Worm (Caenorhabditis elegans) whole organism, young adult: ENCODE data around the gene R01H2.4.

Source experiments
- C06A6.2 ChIP-seq: fragments of 200-800 bp; sonication (Bioruptor generic); conservative IDR thresholded peaks from 2 replicates; pipeline ENCODE4 v1.3.6; 2022; ENCODE audit warnings: missing genetic modification characterization, missing compliant biosample characterization
- C17E4.6 ChIP-seq: fragments of 200-800 bp; sonication (Bioruptor generic); IDR thresholded peaks from 2 replicates; pipeline ENCODE4 v1.3.6; 2022; ENCODE audit warnings: missing genetic modification reagents, missing genetic modification characterization, missing compliant biosample characterization
- D2030.7 ChIP-seq: fragments of 200-800 bp; sonication (Bioruptor generic); IDR thresholded peaks from 2 replicates; pipeline ENCODE4 v1.3.6; 2022; ENCODE audit warnings: missing genetic modification reagents, missing genetic modification characterization, missing compliant biosample characterization
- F10E7.11 ChIP-seq: sonication (generic microtip); optimal IDR thresholded peaks from 2 replicates; lab custom pipeline; 2017; ENCODE audit warnings: mild to moderate bottlenecking, missing genetic modification characterization, moderate library complexity, missing compliant biosample characterization
- F49E8.2 ChIP-seq: sonication (generic microtip); optimal IDR thresholded peaks from 3 replicates; lab custom pipeline; 2017; ENCODE audit warnings: missing genetic modification characterization, mild to moderate bottlenecking, missing compliant biosample characterization, antibody characterized with exemption, moderate library complexity; ENCODE audit not compliant: insufficient read depth
- F55B11.4 ChIP-seq: sonication (generic microtip); optimal IDR thresholded peaks from 2 replicates; lab custom pipeline; 2016; ENCODE audit warnings: missing compliant biosample characterization, missing genetic modification characterization, borderline replicate concordance; ENCODE audit not compliant: insufficient read depth
- F57C9.4 ChIP-seq: sonication (generic microtip); optimal IDR thresholded peaks from 2 replicates; lab custom pipeline; 2017; ENCODE audit warnings: mild to moderate bottlenecking, missing genetic modification characterization, missing compliant biosample characterization
- Y53G8AR.9 ChIP-seq: fragments of 200-800 bp; sonication (Bioruptor generic); conservative IDR thresholded peaks from 2 replicates; pipeline ENCODE4 v1.3.6; 2022; ENCODE audit warnings: missing genetic modification reagents, missing genetic modification characterization, missing compliant biosample characterization
- attf-5 ChIP-seq: fragments of 200-800 bp; sonication (Bioruptor generic); optimal IDR thresholded peaks from 2 replicates; lab custom pipeline; 2018; ENCODE audit warnings: mild to moderate bottlenecking, missing genetic modification characterization, missing compliant biosample characterization
- ceh-100 ChIP-seq: fragments of 200-800 bp; sonication (Bioruptor generic); IDR thresholded peaks from 2 replicates; pipeline ENCODE4 v1.3.6; 2022; ENCODE audit warnings: missing genetic modification reagents, missing genetic modification characterization, missing compliant biosample characterization
- dpl-1 ChIP-seq: fragments of 150-350 bp; optimal IDR thresholded peaks from 2 replicates; lab custom pipeline; 2014; ENCODE audit warnings: missing biosample characterization, missing genetic modification reagents, missing genetic modification characterization
- efl-1 ChIP-seq: fragments of 150-350 bp; optimal IDR thresholded peaks from 2 replicates; lab custom pipeline; 2014; ENCODE audit warnings: missing biosample characterization, missing genetic modification reagents, missing genetic modification characterization
- lin-35 ChIP-seq, 3 experiments: fragments of 150-350 bp in 2 of 3; sonication (generic microtip) in 1 of 3; optimal IDR thresholded peaks; 2 replicates each; lab custom pipeline; 2014 to 2018; ENCODE audit warnings: missing biosample characterization in 3 of 3, missing genetic modification characterization in 3 of 3, missing genetic modification reagents in 3 of 3
- lin-54 ChIP-seq: fragments of 200-800 bp; sonication (Bioruptor generic); optimal IDR thresholded peaks from 2 replicates; lab custom pipeline; 2018; ENCODE audit warnings: mild to moderate bottlenecking, missing genetic modification characterization, missing compliant biosample characterization
- lsy-27 ChIP-seq: sonication (generic microtip); optimal IDR thresholded peaks from 2 replicates; lab custom pipeline; 2017; ENCODE audit warnings: missing genetic modification characterization, mild to moderate bottlenecking, missing compliant biosample characterization, antibody characterized with exemption, missing genotype, borderline replicate concordance; ENCODE audit not compliant: insufficient read depth
- mcd-1 ChIP-seq: fragments of 200-800 bp; sonication (Bioruptor generic); IDR thresholded peaks from 2 replicates; pipeline ENCODE4 v1.3.6; 2022; ENCODE audit warnings: missing genetic modification reagents, missing genetic modification characterization, missing compliant biosample characterization
- mxl-1 ChIP-seq: sonication (generic microtip); optimal IDR thresholded peaks from 2 replicates; lab custom pipeline; 2016; ENCODE audit warnings: missing genetic modification characterization, missing compliant biosample characterization
- nfya-1 ChIP-seq: sonication (generic microtip); optimal IDR thresholded peaks from 2 replicates; lab custom pipeline; 2017; ENCODE audit warnings: antibody characterized with exemption, missing compliant biosample characterization, missing genetic modification characterization, borderline replicate concordance; ENCODE audit not compliant: insufficient read depth
- nhr-90 ChIP-seq: sonication (generic microtip); optimal IDR thresholded peaks from 2 replicates; lab custom pipeline; 2016; ENCODE audit warnings: missing genotype, mild to moderate bottlenecking, missing genetic modification characterization, missing compliant biosample characterization
- pbrm-1 ChIP-seq: fragments of 200-800 bp; sonication (Bioruptor generic); IDR thresholded peaks from 2 replicates; pipeline ENCODE4 v1.3.6; 2022; ENCODE audit warnings: missing genetic modification reagents, missing genetic modification characterization, missing compliant biosample characterization
- rpc-1 ChIP-seq, 2 experiments: fragments of 150-350 bp in 1 of 2; sonication (generic microtip) in 1 of 2; optimal IDR thresholded peaks; 2 replicates each; lab custom pipeline; 2014 to 2018; ENCODE audit warnings: missing biosample characterization in 1 of 2, missing genetic modification characterization in 1 of 2, missing genetic modification reagents in 1 of 2, missing genotype in 1 of 2
- tbx-9 ChIP-seq: sonication (generic microtip); optimal IDR thresholded peaks from 2 replicates; lab custom pipeline; 2016; ENCODE audit warnings: borderline replicate concordance, missing genetic modification characterization, inconsistent platforms, missing compliant biosample characterization
- tlf-1 ChIP-seq: fragments of 200-800 bp; sonication (Bioruptor generic); optimal IDR thresholded peaks from 2 replicates; lab custom pipeline; 2018; ENCODE audit warnings: mild to moderate bottlenecking, missing genetic modification characterization, missing compliant biosample characterization
- unc-130 ChIP-seq: sonication (generic microtip); optimal IDR thresholded peaks from 2 replicates; lab custom pipeline; 2016; ENCODE audit warnings: missing genetic modification reagents, missing genetic modification characterization, missing compliant biosample characterization
- zfh-2 ChIP-seq: fragments of 200-800 bp; sonication (Bioruptor generic); conservative IDR thresholded peaks from 2 replicates; pipeline ENCODE4 v1.3.6; 2022; ENCODE audit warnings: missing genetic modification reagents, missing genetic modification characterization, missing compliant biosample characterization
- ztf-25 ChIP-seq: fragments of 200-800 bp; sonication (Bioruptor generic); IDR thresholded peaks from 2 replicates; pipeline ENCODE4 v1.3.6; 2022; ENCODE audit warnings: missing genetic modification reagents, missing genetic modification characterization, missing compliant biosample characterization

The R01H2.4 gene

DNA sequence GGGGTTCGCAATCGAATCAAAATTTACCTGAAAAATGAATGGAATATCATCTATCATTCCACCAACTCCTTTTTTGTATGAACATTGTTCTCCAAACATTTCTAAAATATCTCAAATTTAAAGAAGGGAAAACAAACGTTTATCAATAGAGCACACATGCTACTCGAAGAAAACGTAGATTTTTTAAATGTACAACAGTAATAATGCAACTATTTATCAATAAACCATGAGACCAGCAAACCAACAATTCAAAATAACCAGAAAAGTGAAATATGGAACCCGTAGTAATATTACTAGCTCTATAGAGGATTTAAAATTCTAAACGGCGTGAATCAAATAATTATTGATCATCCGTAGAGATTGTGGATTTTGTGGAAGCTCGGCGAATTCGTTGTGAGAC is 14.7 kb upstream of the R01H2.4 start, which contains the start of gene ZK418.6:
Gene ZK418.6 (minus strand): TSS at position 101 of the 400 bp plus-strand sequence.
- TF ChIP-seq C17E4.6 (GFP tag; lab: Robert Waterston, UW) (no peak), unc-130 (GFP tag; lab: Kevin White, UChicago) (no peak), mxl-1 (tag; lab: Kevin White, UChicago) (no peak), pbrm-1 (GFP tag; lab: Robert Waterston, UW) (no peak), C06A6.2 (GFP tag; lab: Robert Waterston, UW) (no peak), zfh-2 (no peak), F49E8.2 (no peak), dpl-1 (GFP tag; lab: Kevin White, UChicago) (no peak), nfya-1 (tag; lab: Kevin White, UChicago) (no peak), F55B11.4 (tag; lab: Kevin White, UChicago) (no peak), lsy-27 (tag; lab: Kevin White, UChicago) (no peak), F57C9.4 (tag; lab: Kevin White, UChicago) (no peak)

DNA sequence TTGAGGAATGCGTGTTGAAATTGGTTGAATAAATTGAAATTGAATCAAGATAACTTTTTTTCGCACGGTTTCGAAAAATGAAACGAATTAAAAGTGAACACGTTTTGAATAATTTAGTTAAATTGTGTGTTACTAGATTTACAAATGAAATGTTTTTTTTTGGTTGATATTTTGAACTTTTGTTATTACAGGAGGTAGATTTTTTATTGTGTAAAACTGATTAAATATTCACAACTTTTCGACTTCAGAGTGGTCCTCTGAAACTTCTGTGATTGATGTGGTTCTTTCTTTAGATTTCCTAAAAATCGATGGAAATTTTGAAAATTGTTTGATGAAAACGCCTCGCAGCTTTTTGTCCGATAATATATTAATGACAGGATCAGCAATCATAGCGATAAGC is 12.3 kb upstream of the R01H2.4 start, which contains the start of gene ZK418.13:
Gene ZK418.13 (minus strand): TSS at position 101 of the 400 bp plus-strand sequence.
- no peak for TF ChIP-seq tbx-9 (tag; lab: Kevin White, UChicago)
- no peak for TF ChIP-seq efl-1 (GFP tag; lab: Kevin White, UChicago)
- TF ChIP-seq D2030.7 (GFP tag; lab: Robert Waterston, UW): no peak

DNA sequence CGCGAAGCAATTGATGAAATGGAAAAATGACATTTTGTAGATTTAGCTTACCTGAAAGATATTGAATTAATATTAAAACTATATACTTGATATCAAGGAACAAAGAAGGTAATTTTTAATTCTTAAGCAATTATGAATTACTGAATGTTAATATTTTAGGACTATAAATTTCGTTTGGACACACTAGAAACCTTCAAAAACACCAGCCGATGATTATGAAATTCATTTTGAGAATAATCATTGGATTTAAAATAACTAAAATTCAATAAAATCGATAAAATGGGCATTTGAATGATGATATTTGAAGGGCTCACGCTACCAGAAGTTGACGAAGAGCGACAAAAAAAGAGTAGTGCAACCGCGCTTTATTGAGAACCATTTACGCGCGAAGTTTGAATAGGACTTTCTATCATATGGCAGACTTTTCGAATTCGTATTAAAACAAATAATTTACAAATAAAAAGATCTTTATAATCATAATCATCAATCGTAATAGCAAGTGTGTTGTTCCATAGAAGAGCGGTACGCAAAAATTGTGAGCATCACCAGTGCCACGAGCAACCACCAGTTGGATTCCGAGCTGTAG is 9.8 kb upstream of the R01H2.4 start, which contains the start of gene ZK418.5:
Gene ZK418.5 (minus strand): TSS at position 51 of the 586 bp plus-strand sequence.
- TF ChIP-seq ceh-100 (GFP tag; lab: Robert Waterston, UW) (no peak), mcd-1 (GFP tag; lab: Robert Waterston, UW) (peak; percentile 91), dpl-1 (GFP tag; lab: Kevin White, UChicago) (peak; percentile 70), F10E7.11 (tag; lab: Kevin White, UChicago) (no peak), lin-54 (GFP tag; lab: Kevin White, UChicago) (peak; percentile 88), efl-1 (GFP tag; lab: Kevin White, UChicago) (peak; percentile 77), Y53G8AR.9 (GFP tag; lab: Robert Waterston, UW) (no peak), nhr-90 (tag; lab: Kevin White, UChicago) (no peak), attf-5 (GFP tag; lab: Kevin White, UChicago) (peak; percentile 15), lin-35 (GFP tag; optimal IDR thresholded peaks at IDR 0.05; lab: Kevin White, UChicago) (peak; percentile 8 to 86 (median 49))

- TF ChIP-seq rpc-1 (optimal IDR thresholded peaks at IDR 0.05; lab: Kevin White, UChicago): no peak
- no peak for TF ChIP-seq rpc-1 (tag; optimal IDR thresholded peaks at IDR 0.05; lab: Kevin White, UChicago)
- no peak for TF ChIP-seq ceh-100 (GFP tag; lab: Robert Waterston, UW)
- no peak for TF ChIP-seq tlf-1 (GFP tag; lab: Kevin White, UChicago)
Observed at ce11 chrIII:7072452-7072851, 8.4 kb upstream of the R01H2.4 start, which contains the start of gene lin-37. TSS of gene lin-37 (minus strand) at chrIII:7072552.

ce11 chrIII:7069981-7070380 is 5.9 kb upstream of the R01H2.4 start, which contains the start of gene tmem-17:
TSS of gene tmem-17 (plus strand) at chrIII:7070281.
- no peak for TF ChIP-seq ztf-25 (GFP tag; lab: Robert Waterston, UW)
